ENCODE assay signal across 2 fruit fly cellular contexts in the genomic region with DNA sequence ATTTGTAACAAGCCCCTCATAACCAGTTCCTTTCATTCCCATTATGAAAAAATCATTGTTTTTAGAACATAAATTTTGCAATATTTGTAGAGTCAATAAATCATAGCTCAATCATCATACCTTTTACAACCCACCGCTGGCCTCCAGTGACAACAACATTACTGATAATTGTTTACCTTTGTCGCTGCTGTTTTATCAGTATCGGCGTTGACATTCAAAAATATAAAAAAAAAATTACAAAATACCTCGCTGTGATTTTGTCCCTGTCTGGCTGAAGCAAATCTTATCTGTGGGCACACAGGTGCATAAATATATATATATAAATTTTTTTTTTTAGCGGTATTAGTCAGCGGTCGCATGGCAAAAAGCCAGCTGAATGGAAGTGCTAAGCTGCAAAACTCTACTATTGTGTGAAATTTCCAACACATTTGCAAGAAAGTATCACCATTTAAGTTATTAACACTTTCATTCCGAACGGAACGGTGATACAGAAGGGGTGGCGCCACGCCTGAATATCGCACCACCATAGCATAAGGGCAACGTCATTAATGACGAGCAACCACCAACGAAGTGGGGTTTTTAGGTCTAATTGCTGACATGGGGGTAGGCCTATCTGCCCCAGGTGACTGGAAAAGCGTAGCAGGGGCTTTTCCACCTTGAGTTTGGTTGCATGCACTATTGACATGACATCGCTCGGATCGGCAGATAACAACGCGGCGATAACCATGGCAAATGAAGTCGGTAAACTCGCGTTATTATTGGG.
A peak's percentile ranks its signal among the peaks of the same experiment; 100 is the strongest.
TF ChIP-seq lines count a peak whose summit lies in the region.

No protein-coding gene starts in this region.

TF ChIP-seq in whole organism, embryonic, 481 proteins besides CTCF, POLR2A, EP300 and RAD21 (continued from another document):
- TF ChIP-seq sens (GFP tag; lab: Kevin White, UChicago) = peak; percentile 65
- TF ChIP-seq lbe (GFP tag; optimal IDR thresholded peaks at IDR 0.05; lab: Kevin White, UChicago) = peak; percentile 45
- peak; percentile 75 for TF ChIP-seq CG13296 (GFP tag; optimal IDR thresholded peaks at IDR 0.05; lab: Kevin White, UChicago)
- peak; percentile 42 for TF ChIP-seq lab (GFP tag; optimal IDR thresholded peaks at IDR 0.05; lab: Kevin White, UChicago)
- TF ChIP-seq CG6175 (GFP tag; IDR thresholded peaks at IDR 0.05; lab: Robert Waterston, UW) = 0 out of 3 replicates have a peak, but pooled peaks have one; percentile 10
- peak; percentile 34 for TF ChIP-seq CG17359 (tag; optimal IDR thresholded peaks at IDR 0.05; lab: Kevin White, UChicago)
- peak; percentile 39 for TF ChIP-seq pros (GFP tag; optimal IDR thresholded peaks at IDR 0.05; lab: Kevin White, UChicago)
- TF ChIP-seq sug (tag; optimal IDR thresholded peaks at IDR 0.05; lab: Kevin White, UChicago) = peak; percentile 91
- peak; percentile 43 for TF ChIP-seq Hmr (GFP tag; optimal IDR thresholded peaks at IDR 0.05; lab: Kevin White, UChicago)
- TF ChIP-seq CG8089 (GFP tag; optimal IDR thresholded peaks at IDR 0.05; lab: Kevin White, UChicago) = no peak
- TF ChIP-seq CG2678 (tag; optimal IDR thresholded peaks at IDR 0.05; lab: Kevin White, UChicago) = peak; percentile 42
- peak; percentile 40 for TF ChIP-seq ftz-f1 (GFP tag; optimal IDR thresholded peaks at IDR 0.05; lab: Kevin White, UChicago)
- TF ChIP-seq CG15269 (tag; optimal IDR thresholded peaks at IDR 0.05; lab: Kevin White, UChicago) = peak; percentile 27
- TF ChIP-seq exex (tag; optimal IDR thresholded peaks at IDR 0.05; lab: Kevin White, UChicago) = peak; percentile 95
- no peak for TF ChIP-seq Usf (GFP tag; optimal IDR thresholded peaks at IDR 0.05; lab: Kevin White, UChicago)
- TF ChIP-seq GATAe (GFP tag; conservative IDR thresholded peaks at IDR 0.05; lab: Robert Waterston, UW) = peak; percentile 78
- TF ChIP-seq Dek (tag; optimal IDR thresholded peaks at IDR 0.05; lab: Kevin White, UChicago) = peak; percentile 41
- peak; percentile 25 for TF ChIP-seq CG10543 (GFP tag; optimal IDR thresholded peaks at IDR 0.05; lab: Kevin White, UChicago)
- peak; percentile 4 for TF ChIP-seq unpg (GFP tag; optimal IDR thresholded peaks at IDR 0.05; lab: Kevin White, UChicago)
- peak; percentile 18 for TF ChIP-seq CG3281 (GFP tag; optimal IDR thresholded peaks at IDR 0.05; lab: Kevin White, UChicago)
- no peak for TF ChIP-seq stwl (tag; optimal IDR thresholded peaks at IDR 0.05; lab: Kevin White, UChicago)
- peak; percentile 32 for TF ChIP-seq CG18476 (GFP tag; optimal IDR thresholded peaks at IDR 0.05; lab: Kevin White, UChicago)
- no peak for TF ChIP-seq zen2 (GFP tag; IDR thresholded peaks at IDR 0.05; lab: Robert Waterston, UW; ENCODE audit: partially characterized antibody)
- TF ChIP-seq CG6813 (GFP tag; optimal IDR thresholded peaks at IDR 0.05; lab: Kevin White, UChicago) = peak; percentile 19
- peak; percentile 2 for TF ChIP-seq scrt (GFP tag; optimal IDR thresholded peaks at IDR 0.05; lab: Kevin White, UChicago)
- 0 out of 2 replicates have a peak, but pooled peaks have one; percentile 10 for TF ChIP-seq seq (GFP tag; IDR thresholded peaks at IDR 0.05; lab: Robert Waterston, UW)
- peak; percentile 43 for TF ChIP-seq odd (GFP tag; optimal IDR thresholded peaks at IDR 0.05; lab: Kevin White, UChicago)
- peak; percentile 82 for TF ChIP-seq mirr (GFP tag; optimal IDR thresholded peaks at IDR 0.05; lab: Kevin White, UChicago)
TF ChIP-seq in whole organism, embryonic: peak in this region for 36.

TF ChIP-seq in whole organism, prepupa, 60 proteins besides CTCF, POLR2A, EP300 and RAD21 (continued from another document):
- TF ChIP-seq Hr4 (GFP tag; optimal IDR thresholded peaks at IDR 0.05; lab: Kevin White, UChicago) = no peak
